Fruit fly (Drosophila melanogaster): Measurements from ENCODE around the gene tkv.

The tkv gene

DNA sequence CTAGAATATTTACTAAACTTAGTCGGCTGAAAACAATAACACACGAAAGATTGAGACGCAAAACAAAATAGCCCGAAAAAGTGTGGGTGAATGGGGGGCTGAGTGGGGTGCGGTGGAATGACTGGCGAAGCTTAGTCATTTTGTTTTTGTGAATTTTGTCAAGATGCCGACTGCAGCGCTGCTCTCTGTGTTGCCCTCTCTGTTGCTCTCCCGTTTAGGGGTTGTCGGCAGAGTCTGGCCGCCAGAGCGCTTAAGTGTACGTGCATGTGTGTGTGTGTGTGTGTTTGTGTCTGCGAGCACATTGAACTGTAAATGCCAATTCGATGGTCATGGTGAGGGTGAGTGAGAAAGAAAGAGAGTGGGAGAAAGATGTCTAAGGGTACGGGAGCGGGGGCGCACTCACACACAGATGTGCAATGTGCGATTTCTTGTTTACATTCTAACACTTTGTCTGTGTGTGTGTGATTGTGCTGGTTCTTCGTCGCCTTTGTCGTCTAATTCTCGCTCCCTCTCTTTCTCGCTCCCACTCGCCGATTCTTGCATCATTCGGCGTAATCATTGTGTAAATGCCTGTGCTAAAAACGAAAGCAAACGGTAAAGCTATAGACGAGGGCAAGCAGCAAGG lies 35.3 kb upstream of the tkv start (continued):
- TF ChIP-seq CG15479 (GFP tag; optimal IDR thresholded peaks at IDR 0.05) (peak; percentile 87), otp (GFP tag; IDR thresholded peaks at IDR 0.05) (0 out of 3 replicates have a peak, but pooled peaks have one; percentile 20), CG2116 (GFP tag; optimal IDR thresholded peaks at IDR 0.05) (no peak), sc (optimal IDR thresholded peaks at IDR 0.05) (no peak), sc (GFP tag; optimal IDR thresholded peaks at IDR 0.05) (no peak), CG31388 (GFP tag; optimal IDR thresholded peaks at IDR 0.05) (no peak), CG6689 (GFP tag; IDR thresholded peaks at IDR 0.05) (no peak), sima (GFP tag; optimal IDR thresholded peaks at IDR 0.05) (no peak), CG14014 (GFP tag; IDR thresholded peaks at IDR 0.05) (no peak), tgo (GFP tag; IDR thresholded peaks at IDR 0.05) (no peak), jumu (GFP tag; optimal IDR thresholded peaks at IDR 0.05) (no peak)

DNA sequence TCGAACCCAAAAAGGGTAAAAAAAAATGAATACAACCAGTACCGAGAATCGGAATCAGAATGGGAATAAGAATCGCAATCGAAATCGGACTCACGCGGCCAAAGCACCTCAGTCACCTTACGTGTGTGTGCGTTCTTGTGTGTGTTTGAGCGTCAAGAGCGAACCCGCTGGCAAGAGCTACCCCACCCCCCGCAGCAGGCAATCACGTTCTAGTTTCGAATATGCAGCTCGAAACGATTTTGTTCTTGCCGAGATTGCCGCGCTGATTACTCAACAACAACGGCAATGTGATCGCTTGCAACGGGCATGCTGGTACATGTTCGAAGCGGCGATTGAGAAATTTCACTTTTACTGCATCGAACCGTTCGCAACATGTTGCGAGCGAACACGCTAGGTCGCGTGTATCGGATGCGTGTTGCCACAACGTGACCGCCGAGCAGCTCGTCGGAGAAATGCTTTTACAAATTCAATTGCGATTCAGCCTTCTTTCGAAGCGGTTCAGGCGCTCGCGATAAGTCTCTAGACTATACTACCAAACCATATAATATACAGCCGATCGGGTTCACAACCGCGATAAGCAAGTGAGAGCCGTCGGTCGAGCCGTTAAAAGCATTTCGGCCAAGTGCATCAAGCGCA lies 34.2 kb upstream of the tkv start:
- TF ChIP-seq CG17359 (tag; optimal IDR thresholded peaks at IDR 0.05), result no peak
- no peak for TF ChIP-seq zen2 (GFP tag; IDR thresholded peaks at IDR 0.05; ENCODE audit: partially characterized antibody)
- no peak for TF ChIP-seq Ada2b (GFP tag; IDR thresholded peaks at IDR 0.05)
- peak; percentile 19 for TF ChIP-seq trem (tag; optimal IDR thresholded peaks at IDR 0.05)
- TF ChIP-seq CG6683 (GFP tag; optimal IDR thresholded peaks at IDR 0.05), result no peak
- peak; percentile 23 for TF ChIP-seq gcm (GFP tag; optimal IDR thresholded peaks at IDR 0.05)
- TF ChIP-seq crol (GFP tag; IDR thresholded peaks at IDR 0.05), result peak; percentile 89
- no peak for TF ChIP-seq pho (GFP tag; optimal IDR thresholded peaks at IDR 0.05)
- no peak for TF ChIP-seq Ets65A (GFP tag)
- TF ChIP-seq CG17568 (GFP tag; optimal IDR thresholded peaks at IDR 0.05), result no peak
- no peak for TF ChIP-seq HLH3B (GFP tag; IDR thresholded peaks at IDR 0.05)
- TF ChIP-seq CG11695 (GFP tag; IDR thresholded peaks at IDR 0.05), result no peak
- TF ChIP-seq CG34224 (GFP tag; IDR thresholded peaks at IDR 0.05; ENCODE audit: partially characterized antibody), result no peak
- no peak for TF ChIP-seq fru (optimal IDR thresholded peaks at IDR 0.05)
- no peak for TF ChIP-seq prd (optimal IDR thresholded peaks at IDR 0.05)
- TF ChIP-seq prd (GFP tag; IDR thresholded peaks at IDR 0.05), result no peak
- TF ChIP-seq fd102C (GFP tag; optimal IDR thresholded peaks at IDR 0.05), result no peak
- peak; percentile 29 for TF ChIP-seq dm (GFP tag; optimal IDR thresholded peaks at IDR 0.05)
- TF ChIP-seq ci (GFP tag; IDR thresholded peaks at IDR 0.05), result peak; percentile 58; the same call in 2 of the 3 replicates
- TF ChIP-seq sens-2 (GFP tag; IDR thresholded peaks at IDR 0.05), result peak; percentile 65; the same call in 1 of the 2 replicates
- no peak for TF ChIP-seq NK7.1 (GFP tag; optimal IDR thresholded peaks at IDR 0.05)
- TF ChIP-seq Scr (GFP tag; IDR thresholded peaks at IDR 0.05; ENCODE audit: partially characterized antibody), result 0 out of 2 replicates have a peak, but pooled peaks have one; percentile 25
- no peak for TF ChIP-seq sisA (GFP tag; IDR thresholded peaks at IDR 0.05)
- TF ChIP-seq CG3847 (GFP tag; IDR thresholded peaks at IDR 0.05), result no peak
- TF ChIP-seq Side (GFP tag; optimal IDR thresholded peaks at IDR 0.05), result peak; percentile 10
- TF ChIP-seq sna (GFP tag; IDR thresholded peaks at IDR 0.05; ENCODE audit: partially characterized antibody), result 0 out of 2 replicates have a peak, but pooled peaks have one; percentile 24
- TF ChIP-seq CG8765 (GFP tag; IDR thresholded peaks at IDR 0.05), result no peak
- no peak for TF ChIP-seq Xrp1 (GFP tag; IDR thresholded peaks at IDR 0.05)
- no peak for TF ChIP-seq CG17361 (GFP tag; IDR thresholded peaks at IDR 0.05)
- TF ChIP-seq aop (GFP tag; IDR thresholded peaks at IDR 0.05), result no peak
- no peak for TF ChIP-seq CTCF (GFP tag; optimal IDR thresholded peaks at IDR 0.05)
- no peak for TF ChIP-seq B-H2 (GFP tag; optimal IDR thresholded peaks at IDR 0.05)
- 0 out of 2 replicates have a peak, but pooled peaks have one; percentile 6 for TF ChIP-seq CG6689 (GFP tag; IDR thresholded peaks at IDR 0.05)
- TF ChIP-seq CG1024 (GFP tag; IDR thresholded peaks at IDR 0.05), result peak; percentile 20; the same call in 1 of the 2 replicates
- TF ChIP-seq MESR4 (GFP tag; optimal IDR thresholded peaks at IDR 0.05), result no peak
- no peak for TF ChIP-seq CkIIα-i1 (GFP tag; IDR thresholded peaks at IDR 0.05)
- TF ChIP-seq CG31388 (GFP tag; optimal IDR thresholded peaks at IDR 0.05), result no peak
- peak; percentile 61 for TF ChIP-seq sug (tag; optimal IDR thresholded peaks at IDR 0.05)
- no peak for TF ChIP-seq CG12104 (GFP tag; optimal IDR thresholded peaks at IDR 0.05)
- TF ChIP-seq CG15601 (tag; optimal IDR thresholded peaks at IDR 0.05), result no peak
- TF ChIP-seq CG2116 (GFP tag; optimal IDR thresholded peaks at IDR 0.05), result no peak
- no peak for TF ChIP-seq Nf-YB (GFP tag; optimal IDR thresholded peaks at IDR 0.05)
